Fruit fly (Drosophila melanogaster) whole organism, embryonic: ENCODE data around the gene BHD.

Experiments used
- Bteb2 ChIP-seq: fragments of 200-800 bp; sonication (Bioruptor generic); optimal IDR thresholded peaks from 2 replicates; lab custom pipeline; 2016; ENCODE audit warnings: missing biosample characterization, missing genetic modification characterization
- CG10654 ChIP-seq: fragments of 200-800 bp; sonication (Bioruptor generic); optimal IDR thresholded peaks from 2 replicates; lab custom pipeline; 2016; ENCODE audit warnings: missing biosample characterization, missing genetic modification characterization
- CG11247 ChIP-seq: fragments of 200-800 bp; sonication (Bioruptor generic); IDR thresholded peaks from 2 replicates; pipeline ENCODE4 v1.3.6; 2022; ENCODE audit warnings: missing biosample characterization, missing genetic modification characterization
- CG12744 ChIP-seq: fragments of 200-800 bp; sonication (Bioruptor generic); optimal IDR thresholded peaks from 2 replicates; lab custom pipeline; 2016; ENCODE audit warnings: missing biosample characterization, missing genetic modification characterization
- CG14014 ChIP-seq: fragments of 200-800 bp; sonication (Bioruptor generic); IDR thresholded peaks from 2 replicates; pipeline ENCODE4 v1.3.6; 2022; ENCODE audit warnings: missing biosample characterization, missing genetic modification characterization
- CG14860 ChIP-seq: fragments of 200-800 bp; sonication (Bioruptor generic); IDR thresholded peaks from 3 replicates; pipeline ENCODE4 v1.3.6; 2022; ENCODE audit warnings: missing biosample characterization, missing genetic modification characterization; ENCODE audit not compliant: partially characterized antibody
- CG15011 ChIP-seq: fragments of 200-800 bp; sonication (Bioruptor generic); optimal IDR thresholded peaks from 3 replicates; lab custom pipeline; 2018; ENCODE audit warnings: missing biosample characterization, mild to moderate bottlenecking, missing genetic modification characterization
- CG15073 ChIP-seq: fragments of 200-800 bp; sonication (Bioruptor generic); optimal IDR thresholded peaks from 2 replicates; lab custom pipeline; 2016; ENCODE audit warnings: missing biosample characterization, missing genetic modification characterization
- CG17385 ChIP-seq: fragments of 200-800 bp; sonication (Bioruptor generic); optimal IDR thresholded peaks from 3 replicates; lab custom pipeline; 2018; ENCODE audit warnings: missing biosample characterization, mild to moderate bottlenecking, missing genetic modification characterization
- CG17829 ChIP-seq: fragments of 200-800 bp; optimal IDR thresholded peaks from 2 replicates; lab custom pipeline; 2019; ENCODE audit warnings: missing biosample characterization, mild to moderate bottlenecking, missing genetic modification characterization, moderate library complexity
- CG18011 ChIP-seq: fragments of 200-800 bp; sonication (Bioruptor generic); optimal IDR thresholded peaks from 2 replicates; lab custom pipeline; 2017; ENCODE audit warnings: missing biosample characterization, missing genetic modification characterization, mild to moderate bottlenecking, moderate library complexity, missing genotype
- CG2889 ChIP-seq: fragments of 200-800 bp; sonication (Bioruptor generic); IDR thresholded peaks from 3 replicates; pipeline ENCODE4 v1.3.6; 2022; ENCODE audit warnings: missing biosample characterization, missing genetic modification characterization
- CG32532 ChIP-seq: fragments of 200-800 bp; sonication (Bioruptor generic); IDR thresholded peaks from 2 replicates; pipeline ENCODE4 v1.3.6; 2022; ENCODE audit warnings: missing biosample characterization, missing genetic modification characterization
- CG3281 ChIP-seq: fragments of 200-800 bp; sonication (Bioruptor generic); optimal IDR thresholded peaks from 3 replicates; lab custom pipeline; 2017; ENCODE audit warnings: missing biosample characterization, mild to moderate bottlenecking, missing genetic modification characterization
- CG3847 ChIP-seq: fragments of 200-800 bp; sonication (Bioruptor generic); IDR thresholded peaks from 2 replicates; pipeline ENCODE4 v1.3.6; 2022; ENCODE audit warnings: missing biosample characterization, missing genetic modification characterization
- CG43689 ChIP-seq: fragments of 200-800 bp; sonication (Bioruptor generic); IDR thresholded peaks from 2 replicates; pipeline ENCODE4 v1.3.6; 2022; ENCODE audit warnings: missing biosample characterization, missing genetic modification characterization
- CG5180 ChIP-seq: fragments of 200-800 bp; sonication (Bioruptor generic); optimal IDR thresholded peaks from 3 replicates; lab custom pipeline; 2017; ENCODE audit warnings: missing biosample characterization, missing genetic modification characterization, mild to moderate bottlenecking, moderate library complexity, missing genetic modification reagents
- CG5953 ChIP-seq: fragments of 200-800 bp; sonication (Bioruptor generic); IDR thresholded peaks from 2 replicates; pipeline ENCODE4 v1.3.6; 2022; ENCODE audit warnings: missing biosample characterization, missing genetic modification characterization
- CG6272 ChIP-seq: fragments of 200-800 bp; sonication (Bioruptor generic); IDR thresholded peaks from 2 replicates; pipeline ENCODE4 v1.3.6; 2022; ENCODE audit warnings: missing biosample characterization, missing genetic modification characterization
- CG6765 ChIP-seq: fragments of 200-800 bp; sonication (Bioruptor generic); optimal IDR thresholded peaks from 3 replicates; lab custom pipeline; 2017; ENCODE audit warnings: missing biosample characterization, mild to moderate bottlenecking, missing genetic modification characterization
- CG7928 ChIP-seq: fragments of 200-800 bp; sonication (Bioruptor generic); optimal IDR thresholded peaks from 2 replicates; lab custom pipeline; 2017; ENCODE audit warnings: missing biosample characterization, mild to moderate bottlenecking, missing genetic modification characterization
- CG8281 ChIP-seq: fragments of 200-800 bp; sonication (Bioruptor generic); optimal IDR thresholded peaks from 2 replicates; lab custom pipeline; 2018; ENCODE audit warnings: missing biosample characterization, mild to moderate bottlenecking, missing genetic modification characterization, moderate library complexity
- CG8388 ChIP-seq: fragments of 200-800 bp; sonication (Bioruptor generic); optimal IDR thresholded peaks from 2 replicates; lab custom pipeline; 2019; ENCODE audit warnings: missing biosample characterization, mild to moderate bottlenecking, missing genetic modification characterization, moderate library complexity
- Dbx ChIP-seq: fragments of 200-800 bp; sonication (Bioruptor generic); IDR thresholded peaks from 3 replicates; pipeline ENCODE4 v1.3.6; 2022; ENCODE audit warnings: missing biosample characterization, missing genetic modification characterization
- Dip2 ChIP-seq: fragments of 200-800 bp; sonication (Bioruptor generic); IDR thresholded peaks from 2 replicates; pipeline ENCODE4 v1.3.6; 2022; ENCODE audit warnings: missing biosample characterization, missing genetic modification characterization
- Eip74EF ChIP-seq, 2 experiments: fragments of 200-800 bp in 1 of 2; fragments of >200 bp in 1 of 2; sonication (Bioruptor generic) in 1 of 2; optimal IDR thresholded peaks; 2 replicates each; lab custom pipeline; 2017 to 2019; ENCODE audit warnings: missing biosample characterization in 2 of 2, missing genetic modification characterization in 2 of 2, mild to moderate bottlenecking in 1 of 2, moderate library complexity in 1 of 2
- Fer3 ChIP-seq: fragments of 200-800 bp; sonication (Bioruptor generic); optimal IDR thresholded peaks from 2 replicates; lab custom pipeline; 2018; ENCODE audit warnings: missing biosample characterization, mild to moderate bottlenecking, missing genetic modification characterization, moderate library complexity
- Gug ChIP-seq: fragments of 200-800 bp; sonication (Bioruptor generic); IDR thresholded peaks from 4 replicates; pipeline ENCODE4 v1.3.6; 2022; ENCODE audit warnings: missing biosample characterization, missing genetic modification characterization
- H15 ChIP-seq: fragments of 200-800 bp; sonication (Bioruptor generic); IDR thresholded peaks from 3 replicates; pipeline ENCODE4 v1.3.6; 2022; ENCODE audit warnings: missing biosample characterization, missing genetic modification characterization
- Lpt ChIP-seq: fragments of >200 bp; optimal IDR thresholded peaks from 2 replicates; lab custom pipeline; 2018; ENCODE audit warnings: missing biosample characterization, missing genetic modification characterization
- MBD-R2 ChIP-seq: fragments of 200-800 bp; sonication (Bioruptor generic); IDR thresholded peaks from 2 replicates; pipeline ENCODE4 v1.3.6; 2022; ENCODE audit warnings: missing biosample characterization, missing genetic modification characterization
- Max ChIP-seq: fragments of 200-800 bp; sonication (Bioruptor generic); optimal IDR thresholded peaks from 2 replicates; lab custom pipeline; 2016; ENCODE audit warnings: missing biosample characterization, mild to moderate bottlenecking, missing genetic modification characterization
- Sin3A ChIP-seq: fragments of >200 bp; optimal IDR thresholded peaks from 2 replicates; lab custom pipeline; 2018
- Six4 ChIP-seq: fragments of 200-800 bp; sonication (Bioruptor generic); optimal IDR thresholded peaks from 2 replicates; lab custom pipeline; 2016; ENCODE audit warnings: missing biosample characterization, missing genetic modification characterization
- Sox100B ChIP-seq: fragments of 200-800 bp; sonication (Bioruptor generic); optimal IDR thresholded peaks from 3 replicates; lab custom pipeline; 2018; ENCODE audit warnings: missing biosample characterization, mild to moderate bottlenecking, missing genetic modification characterization
- Sry-δ ChIP-seq: fragments of 200-800 bp; sonication (Bioruptor generic); optimal IDR thresholded peaks from 2 replicates; lab custom pipeline; 2016; ENCODE audit warnings: missing biosample characterization, missing genetic modification characterization
- ac ChIP-seq: fragments of 200-800 bp; sonication (Bioruptor generic); optimal IDR thresholded peaks from 3 replicates; lab custom pipeline; 2017; ENCODE audit warnings: missing biosample characterization, mild to moderate bottlenecking, missing genetic modification characterization
- al ChIP-seq: fragments of 200-800 bp; sonication (Bioruptor generic); IDR thresholded peaks from 2 replicates; pipeline ENCODE4 v1.3.6; 2022; ENCODE audit warnings: missing biosample characterization, missing genetic modification characterization
- bowl ChIP-seq: fragments of 200-800 bp; sonication (Bioruptor generic); IDR thresholded peaks from 2 replicates; pipeline ENCODE4 v1.3.6; 2022; ENCODE audit warnings: missing biosample characterization, missing genetic modification characterization
- chm ChIP-seq: fragments of 200-800 bp; sonication (Bioruptor generic); IDR thresholded peaks from 2 replicates; pipeline ENCODE4 v1.3.6; 2022; ENCODE audit warnings: missing biosample characterization, missing genetic modification characterization
- disco-r ChIP-seq: fragments of 200-800 bp; sonication (Bioruptor generic); optimal IDR thresholded peaks from 2 replicates; lab custom pipeline; 2016; ENCODE audit warnings: missing biosample characterization, missing genetic modification characterization
- grn ChIP-seq: fragments of 200-800 bp; sonication (Bioruptor generic); optimal IDR thresholded peaks from 3 replicates; lab custom pipeline; 2017; ENCODE audit warnings: missing biosample characterization, missing genetic modification characterization
- insv ChIP-seq, 2 experiments: fragments of 200-800 bp; sonication (Bioruptor generic); optimal IDR thresholded peaks; 3 replicates each; lab custom pipeline; 2016 to 2018; ENCODE audit warnings: missing biosample characterization in 2 of 2, missing genetic modification characterization in 2 of 2
- nmo ChIP-seq: fragments of 200-800 bp; sonication (Bioruptor generic); optimal IDR thresholded peaks from 2 replicates; lab custom pipeline; 2018; ENCODE audit warnings: missing biosample characterization, mild to moderate bottlenecking, missing genetic modification characterization, moderate library complexity
- oc ChIP-seq: fragments of 200-800 bp; sonication (Bioruptor generic); optimal IDR thresholded peaks from 2 replicates; lab custom pipeline; 2018; ENCODE audit warnings: missing biosample characterization, mild to moderate bottlenecking, missing genetic modification characterization, moderate library complexity
- row ChIP-seq: fragments of 200-800 bp; sonication (Bioruptor generic); IDR thresholded peaks from 3 replicates; pipeline ENCODE4 v1.3.6; 2022; ENCODE audit warnings: missing biosample characterization, missing genetic modification characterization
- sqz ChIP-seq: fragments of 200-800 bp; sonication (Bioruptor generic); optimal IDR thresholded peaks from 3 replicates; lab custom pipeline; 2018; ENCODE audit warnings: missing biosample characterization, mild to moderate bottlenecking, missing genetic modification characterization
- ssp ChIP-seq: fragments of 200-800 bp; sonication (Bioruptor generic); IDR thresholded peaks from 2 replicates; pipeline ENCODE4 v1.3.6; 2022; ENCODE audit warnings: missing biosample characterization, missing genetic modification characterization
- stc ChIP-seq: fragments of 200-800 bp; sonication (Bioruptor generic); IDR thresholded peaks from 2 replicates; pipeline ENCODE4 v1.3.6; 2022; ENCODE audit warnings: missing biosample characterization, missing genetic modification characterization
- tin ChIP-seq: fragments of 200-800 bp; sonication (Bioruptor generic); optimal IDR thresholded peaks from 3 replicates; lab custom pipeline; 2016; ENCODE audit warnings: missing biosample characterization, missing genetic modification characterization
- trh ChIP-seq: fragments of 200-800 bp; sonication (Bioruptor generic); optimal IDR thresholded peaks from 2 replicates; lab custom pipeline; 2016; ENCODE audit warnings: missing biosample characterization, missing genetic modification characterization
- twi ChIP-seq: fragments of 200-800 bp; optimal IDR thresholded peaks from 2 replicates; lab custom pipeline; 2019; ENCODE audit warnings: missing biosample characterization, mild to moderate bottlenecking, missing genetic modification characterization, moderate library complexity
- zfh1 ChIP-seq: fragments of 200-800 bp; sonication (Bioruptor generic); IDR thresholded peaks from 3 replicates; pipeline ENCODE4 v1.3.6; 2022; ENCODE audit warnings: missing biosample characterization, missing genetic modification characterization
- zfh2 ChIP-seq: fragments of 200-800 bp; sonication (Bioruptor generic); optimal IDR thresholded peaks from 2 replicates; lab custom pipeline; 2016; ENCODE audit warnings: missing biosample characterization, missing genetic modification characterization

BHD gene

DNA sequence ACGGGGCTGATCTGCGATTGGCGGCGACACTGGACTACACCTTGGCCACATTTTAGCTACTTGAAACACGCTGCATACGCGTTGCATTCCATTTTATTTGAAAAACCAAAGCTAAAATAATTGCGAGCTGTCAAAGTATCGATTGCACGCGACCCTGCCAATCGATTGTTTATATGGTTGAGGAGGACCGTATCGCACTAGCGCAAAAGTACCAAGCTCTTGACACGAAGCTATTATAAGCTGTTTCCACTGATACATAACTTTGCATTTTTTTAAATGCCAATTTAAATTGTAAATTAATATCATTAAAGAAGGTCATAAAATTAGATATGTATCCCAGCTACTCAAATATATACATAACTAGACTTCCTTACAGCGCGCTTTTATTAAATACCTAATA, 10.8 kb downstream of the BHD start, which contains the start of gene Cdc27 (continued):
- TF ChIP-seq CG11247 (no peak), CG8281 (tag; lab: Kevin White, UChicago) (no peak), ssp (peak; percentile 100), CG5953 (GFP tag; lab: Robert Waterston, UW) (no peak), Sin3A (lab: Kevin White, UChicago) (peak; percentile 58), CG10654 (GFP tag; lab: Kevin White, UChicago) (peak; percentile 28), zfh2 (GFP tag; lab: Kevin White, UChicago) (peak; percentile 8), CG2889 (GFP tag; lab: Robert Waterston, UW) (no peak), grn (GFP tag; lab: Kevin White, UChicago) (no peak), trh (GFP tag; lab: Kevin White, UChicago) (no peak), CG43689 (GFP tag; lab: Robert Waterston, UW) (no peak), CG15011 (GFP tag; lab: Kevin White, UChicago) (no peak), ac (no peak), stc (GFP tag; lab: Robert Waterston, UW) (no peak), CG12744 (GFP tag; lab: Kevin White, UChicago) (no peak), CG5180 (GFP tag; lab: Kevin White, UChicago) (no peak), Sry-δ (peak; percentile 74), zfh1 (GFP tag; lab: Robert Waterston, UW) (peak; percentile 61; the same call in 2 of the 3 replicates), CG17829 (tag; lab: Kevin White, UChicago) (peak; percentile 77), sqz (GFP tag; lab: Kevin White, UChicago) (no peak), bowl (no peak), chm (GFP tag; lab: Robert Waterston, UW) (no peak; the same call in 1 of the 2 replicates), CG6765 (GFP tag; lab: Kevin White, UChicago) (no peak), CG17385 (peak; percentile 15), Sox100B (GFP tag; lab: Kevin White, UChicago) (no peak), CG32532 (peak; percentile 64), tin (GFP tag; lab: Kevin White, UChicago) (peak; percentile 49), Six4 (GFP tag; lab: Kevin White, UChicago) (no peak), CG14860 (GFP tag; lab: Robert Waterston, UW) (peak; percentile 74), nmo (GFP tag; lab: Kevin White, UChicago) (peak; percentile 72), CG8388 (no peak), Max (GFP tag; lab: Kevin White, UChicago) (peak; percentile 10), insv (GFP tag; optimal IDR thresholded peaks at IDR 0.05; lab: Kevin White, UChicago) (no peak), Fer3 (tag; lab: Kevin White, UChicago) (peak; percentile 41), row (GFP tag; lab: Robert Waterston, UW) (peak; percentile 90), MBD-R2 (GFP tag; lab: Robert Waterston, UW) (peak; percentile 74)

DNA sequence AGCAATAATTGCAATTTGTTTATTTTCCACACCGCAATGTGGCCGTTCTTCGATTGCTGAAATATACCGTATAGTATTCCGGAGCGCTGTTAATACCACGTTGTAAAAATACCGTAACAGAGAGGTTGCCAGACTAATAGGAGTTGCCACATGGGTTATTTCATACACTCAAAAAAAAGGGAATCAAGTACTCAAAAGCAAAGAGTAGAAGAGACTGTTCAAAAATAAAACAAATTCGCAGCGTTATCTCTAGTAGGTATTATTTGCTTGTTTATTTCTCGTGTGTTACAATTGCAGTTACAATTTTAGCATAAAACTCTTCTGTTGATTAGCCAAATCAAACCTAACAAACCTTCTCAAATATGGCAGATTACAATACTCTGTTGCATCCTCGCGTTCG, 12.1 kb downstream of the BHD start, which contains the start of gene MED4:
Gene MED4, minus strand, starts transcription at position 59 of the 400 bp plus-strand sequence.
- TF ChIP-seq twi (tag; lab: Kevin White, UChicago): peak; percentile 52
- no peak for TF ChIP-seq Lpt (GFP tag; lab: Kevin White, UChicago)
- TF ChIP-seq Dbx (GFP tag; lab: Robert Waterston, UW): peak; percentile 83
- no peak for TF ChIP-seq Dip2 (GFP tag; lab: Robert Waterston, UW)
- peak; percentile 79 for TF ChIP-seq CG18011 (GFP tag; lab: Kevin White, UChicago)
- peak; percentile 73 for TF ChIP-seq CG3281
- TF ChIP-seq Bteb2 (GFP tag; lab: Kevin White, UChicago): peak; percentile 84
- TF ChIP-seq oc (tag; lab: Kevin White, UChicago): peak; percentile 49
- TF ChIP-seq CG3847 (GFP tag; lab: Robert Waterston, UW): peak; percentile 86
- peak; percentile 16 for TF ChIP-seq CG15073
- TF ChIP-seq CG14014 (GFP tag; lab: Robert Waterston, UW): peak; percentile 82
- TF ChIP-seq H15 (GFP tag; lab: Robert Waterston, UW): peak; percentile 66; the same call in 2 of the 3 replicates
- TF ChIP-seq CG7928: peak; percentile 37
- peak; percentile 54; the same call in 1 of the 2 replicates for TF ChIP-seq CG6272
- peak in 1 of 2 experiments; percentile 26 for TF ChIP-seq Eip74EF (GFP tag; optimal IDR thresholded peaks at IDR 0.05; lab: Kevin White, UChicago)
- peak; percentile 64; the same call in 3 of the 4 replicates for TF ChIP-seq Gug
- TF ChIP-seq al (GFP tag; lab: Robert Waterston, UW): peak; percentile 52; the same call in 1 of the 2 replicates
- TF ChIP-seq disco-r (GFP tag; lab: Kevin White, UChicago): peak; percentile 69
